Worm (Caenorhabditis elegans): ENCODE data around the gene hrpl-1.
A peak's percentile ranks its signal among the peaks of the same experiment; 100 is the strongest.
"Not testable (repeated sequence)": the region's sequence is repeated elsewhere in the genome, so short reads cannot be mapped to it uniquely, and the experiment has no call there.

The hrpl-1 gene

DNA sequence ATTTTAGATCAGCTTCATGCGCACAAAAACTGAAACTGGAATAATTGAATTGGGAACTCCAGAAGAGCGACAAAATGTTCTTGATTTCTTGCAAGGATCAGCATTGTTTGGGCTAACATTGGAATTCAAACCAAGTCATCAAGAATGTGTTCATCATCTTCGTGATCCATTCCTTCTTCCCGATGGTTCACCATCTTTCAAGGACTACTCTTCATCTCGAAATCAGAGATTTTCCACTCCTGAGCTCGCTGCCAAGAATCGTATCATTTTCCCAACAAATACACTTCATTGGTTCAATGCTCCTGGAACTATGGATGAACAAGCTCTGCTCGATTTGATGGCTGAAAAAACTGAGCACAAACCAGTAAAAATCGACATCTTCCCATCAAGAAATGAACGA, 2.2 kb downstream of the hrpl-1 start:
- no peak for TF ChIP-seq pha-4 (tag; optimal IDR thresholded peaks at IDR 0.05)
- no peak for TF ChIP-seq unc-120 (tag; optimal IDR thresholded peaks at IDR 0.05; ENCODE audit: poor library complexity, severe bottlenecking)
- no peak for TF ChIP-seq sptf-1 (tag; optimal IDR thresholded peaks at IDR 0.05)
- no peak for TF ChIP-seq lin-32 (GFP tag; optimal IDR thresholded peaks at IDR 0.05)
- no peak for TF ChIP-seq unc-39 (tag; optimal IDR thresholded peaks at IDR 0.05)
- no peak for TF ChIP-seq nhr-12 (tag; optimal IDR thresholded peaks at IDR 0.05)
- TF ChIP-seq snpc-4 (tag; optimal IDR thresholded peaks at IDR 0.05) = no peak

DNA sequence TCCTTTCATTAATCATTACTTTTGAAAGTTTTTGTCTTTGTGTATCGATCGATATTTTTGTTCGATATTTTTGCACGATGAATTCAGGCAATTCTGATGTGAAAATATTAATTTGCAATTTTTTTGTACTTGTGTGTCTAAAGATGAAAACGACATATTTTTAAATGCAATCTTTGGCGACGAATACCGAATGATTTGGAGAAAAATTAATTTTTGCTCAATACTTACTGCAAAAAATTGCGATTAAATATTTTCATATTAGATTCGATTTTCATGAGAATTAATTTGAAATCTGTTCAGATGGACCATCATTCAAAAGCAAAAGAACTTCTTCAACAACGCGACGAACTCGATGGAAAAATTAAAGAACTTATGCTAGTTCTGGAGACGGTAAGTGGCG, 3.3 kb downstream of the hrpl-1 start, which contains the start of gene psmd-9:
psmd-9 (plus strand) TSS at position 301 of the 400 bp plus-strand sequence.
- TF ChIP-seq zip-8 (tag; optimal IDR thresholded peaks at IDR 0.05) (no peak), M03D4.4 (tag; optimal IDR thresholded peaks at IDR 0.05) (no peak), lsy-2 (tag; optimal IDR thresholded peaks at IDR 0.05) (no peak), unc-62 (GFP tag; optimal IDR thresholded peaks at IDR 0.05) (no peak), elt-1 (tag; optimal IDR thresholded peaks at IDR 0.05; ENCODE audit: borderline replicate concordance, insufficient read depth) (no peak), mls-2 (tag; optimal IDR thresholded peaks at IDR 0.05) (no peak), blmp-1 (tag; optimal IDR thresholded peaks at IDR 0.05) (no peak), ztf-11 (tag; optimal IDR thresholded peaks at IDR 0.05) (no peak), unc-120 (tag; optimal IDR thresholded peaks at IDR 0.05; ENCODE audit: poor library complexity, severe bottlenecking) (no peak), hlh-1 (tag; optimal IDR thresholded peaks at IDR 0.05) (no peak), pha-4 (tag; optimal IDR thresholded peaks at IDR 0.05) (no peak), mab-5 (tag; optimal IDR thresholded peaks at IDR 0.05) (no peak), nhr-76 (tag; optimal IDR thresholded peaks at IDR 0.05) (no peak), nhr-12 (tag; optimal IDR thresholded peaks at IDR 0.05) (no peak), nhr-28 (tag; optimal IDR thresholded peaks at IDR 0.05) (no peak), sptf-1 (tag; optimal IDR thresholded peaks at IDR 0.05) (no peak), drap-1 (GFP tag; optimal IDR thresholded peaks at IDR 0.05) (no peak), sem-2 (GFP tag; optimal IDR thresholded peaks at IDR 0.05) (no peak)

DNA sequence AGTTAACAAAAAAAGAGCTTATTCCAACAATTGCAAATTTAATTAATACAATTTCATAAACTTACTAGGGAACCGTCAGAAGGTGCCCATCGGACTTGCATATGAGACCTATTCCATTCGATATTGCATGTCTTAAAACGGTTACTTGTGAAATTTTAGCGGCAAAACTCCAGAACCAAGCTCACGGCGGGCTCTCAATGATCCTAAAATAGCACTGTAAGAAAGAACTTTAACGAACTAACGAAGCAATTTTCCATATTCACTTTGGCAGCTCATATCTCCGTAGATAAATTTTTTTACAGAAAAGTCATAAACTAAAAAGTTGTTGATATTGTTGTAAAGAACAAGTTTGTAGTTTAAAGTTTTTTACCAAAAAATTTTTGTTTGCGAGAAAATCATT, 9.1 kb downstream of the hrpl-1 start, which contains the start of gene B0252.3:
B0252.3 (minus strand) TSS at position 101 of the 400 bp plus-strand sequence.
- not testable (repeated sequence) for TF ChIP-seq tbx-8 (GFP tag; optimal IDR thresholded peaks at IDR 0.05); M03D4.4 (tag; optimal IDR thresholded peaks at IDR 0.05); nhr-12 (tag; optimal IDR thresholded peaks at IDR 0.05)

DNA sequence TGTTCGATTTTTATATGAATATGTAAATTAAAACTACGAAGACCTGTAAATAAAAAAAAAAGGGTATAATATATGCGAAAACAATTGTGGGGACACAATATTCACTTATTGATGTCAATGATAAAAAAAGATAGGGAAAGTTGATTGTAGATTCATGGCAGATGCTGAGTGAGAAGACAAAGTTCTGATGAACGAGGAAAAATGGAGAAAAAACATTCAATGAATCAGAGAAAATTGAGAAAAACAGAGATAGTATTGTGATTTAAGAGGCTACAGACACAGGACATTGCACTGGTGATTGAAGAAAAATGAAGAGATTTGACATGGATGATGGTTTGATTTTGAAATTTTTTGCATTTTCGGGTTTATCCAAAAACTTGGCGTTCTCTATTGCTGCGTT, 10.2 kb downstream of the hrpl-1 start:
- TF ChIP-seq lin-32 (GFP tag; optimal IDR thresholded peaks at IDR 0.05) = no peak

DNA sequence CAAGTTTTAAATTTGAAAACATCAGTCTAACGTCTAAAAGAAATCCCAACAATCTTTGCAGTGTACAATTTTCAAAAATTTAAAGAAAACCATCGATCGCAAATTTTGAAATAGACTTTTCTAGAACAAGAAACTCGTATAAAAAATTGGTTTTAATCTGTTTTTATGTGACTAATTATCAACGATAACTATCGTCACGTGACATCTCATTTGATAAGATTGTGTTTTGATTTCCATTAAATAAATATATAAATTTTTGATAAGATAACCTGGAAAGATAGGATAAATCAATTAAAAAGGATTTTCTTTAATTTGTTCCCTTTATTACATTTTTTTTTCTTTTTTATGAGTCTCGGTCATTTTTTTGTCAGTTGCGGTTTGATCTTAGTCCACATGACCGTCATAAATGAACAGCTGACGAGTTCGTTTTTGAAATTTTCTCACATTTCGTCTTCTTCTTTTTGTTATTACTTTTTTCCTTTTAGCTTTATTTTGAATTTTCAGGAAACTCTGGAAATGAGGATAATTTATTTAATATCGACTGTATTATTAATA, 11.1 kb downstream of the hrpl-1 start, which contains the start of gene asm-1:
asm-1 (plus strand) TSS at position 505 of the 555 bp plus-strand sequence.
- TF ChIP-seq lsy-2 (tag; optimal IDR thresholded peaks at IDR 0.05) (no peak), nhr-237 (tag; optimal IDR thresholded peaks at IDR 0.05) (no peak), sem-2 (GFP tag; optimal IDR thresholded peaks at IDR 0.05) (no peak), drap-1 (GFP tag; optimal IDR thresholded peaks at IDR 0.05) (no peak), elt-1 (tag; optimal IDR thresholded peaks at IDR 0.05; ENCODE audit: borderline replicate concordance, insufficient read depth) (no peak), bed-3 (GFP tag; optimal IDR thresholded peaks at IDR 0.05) (no peak)

DNA sequence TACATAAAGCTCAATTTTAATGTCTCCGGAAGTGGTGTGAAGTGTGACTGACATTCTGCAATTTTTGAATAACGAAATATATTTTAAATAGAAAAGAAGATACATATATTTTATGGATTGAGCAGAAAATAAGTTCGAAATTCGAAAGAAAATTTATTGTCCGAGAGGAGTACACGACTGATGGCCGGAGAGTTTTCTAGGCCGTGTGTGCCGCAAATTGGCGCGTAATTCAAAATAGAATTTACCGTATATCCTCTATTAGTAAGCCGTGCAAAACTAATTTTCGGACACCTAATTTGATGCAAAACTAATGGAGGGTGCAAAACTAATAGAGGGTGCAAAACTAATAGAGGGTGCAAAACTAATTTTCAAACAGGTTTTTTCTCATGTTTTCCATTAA, 14.8 kb downstream of the hrpl-1 start, which contains the start of gene cyn-10:
cyn-10 (minus strand) TSS at position 57 of the 400 bp plus-strand sequence.
- peak; percentile 30 for TF ChIP-seq lin-32 (GFP tag; optimal IDR thresholded peaks at IDR 0.05)
- TF ChIP-seq ces-1 (GFP tag; optimal IDR thresholded peaks at IDR 0.05) = peak; percentile 37
- TF ChIP-seq snpc-4 (tag; optimal IDR thresholded peaks at IDR 0.05) = no peak
- TF ChIP-seq cnd-1 (tag; optimal IDR thresholded peaks at IDR 0.05) = peak; percentile 62
- TF ChIP-seq sem-2 (GFP tag; optimal IDR thresholded peaks at IDR 0.05) = no peak
- peak; percentile 13 for TF ChIP-seq mep-1 (tag; optimal IDR thresholded peaks at IDR 0.05)

DNA sequence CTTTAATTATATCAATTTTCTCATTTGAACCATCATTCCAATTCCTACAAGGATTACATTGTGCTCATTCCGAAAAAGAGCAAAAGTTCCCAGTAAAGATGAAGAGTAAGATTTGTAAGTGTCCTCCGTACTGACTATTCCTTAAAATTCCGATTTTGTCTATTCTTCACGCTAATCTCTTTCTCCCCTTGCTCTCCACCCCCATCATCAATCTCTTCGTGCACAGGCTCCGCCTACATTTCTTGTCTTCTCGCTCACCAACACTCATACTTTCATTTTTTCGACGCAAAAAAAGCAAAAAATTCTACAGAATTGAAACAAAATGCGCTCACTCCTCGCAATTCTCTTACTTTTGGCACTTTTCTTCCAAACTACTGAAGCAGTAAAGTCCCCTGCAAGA, 17.3 kb downstream of the hrpl-1 start, which contains the start of gene B0252.8:
B0252.8 (plus strand) TSS at position 292 of the 400 bp plus-strand sequence.
- TF ChIP-seq ces-1 (GFP tag; optimal IDR thresholded peaks at IDR 0.05) (peak; percentile 13), elt-3 (tag; optimal IDR thresholded peaks at IDR 0.05) (no peak), drap-1 (GFP tag; optimal IDR thresholded peaks at IDR 0.05) (no peak)
